Worm (Caenorhabditis elegans) whole organism, L4 larva: ENCODE measurements around the gene daf-1.

Experiments
- D1046.2 ChIP-seq: fragments of 200-800 bp; sonication (Bioruptor generic); IDR thresholded peaks from 2 replicates; pipeline ENCODE4 v1.3.6; 2022; ENCODE audit warnings: missing genetic modification characterization, missing compliant biosample characterization
- Y105C5A.15 ChIP-seq: fragments of 200-800 bp; sonication (Bioruptor generic); IDR thresholded peaks from 2 replicates; pipeline ENCODE4 v1.3.6; 2022; ENCODE audit warnings: missing genetic modification characterization, missing compliant biosample characterization
- Y5F2A.4 ChIP-seq: fragments of 200-800 bp; sonication (Bioruptor generic); optimal IDR thresholded peaks from 2 replicates; lab custom pipeline; 2018; ENCODE audit warnings: mild to moderate bottlenecking, missing genetic modification characterization, missing compliant biosample characterization
- aha-1 ChIP-seq: fragments of 150-350 bp; peaks from one replicate; lab custom pipeline; 2014; ENCODE audit warnings: missing biosample characterization, missing genetic modification characterization
- ceh-28 ChIP-seq: fragments of 150-350 bp; optimal IDR thresholded peaks from 2 replicates; lab custom pipeline; 2014; ENCODE audit warnings: missing biosample characterization, missing genetic modification reagents, missing genetic modification characterization
- ceh-44 ChIP-seq: fragments of 200-800 bp; sonication (Bioruptor generic); IDR thresholded peaks from 2 replicates; pipeline ENCODE4 v1.3.6; 2022; ENCODE audit warnings: missing genetic modification reagents, missing genetic modification characterization, missing compliant biosample characterization
- ceh-82 ChIP-seq: sonication (generic microtip); optimal IDR thresholded peaks from 2 replicates; lab custom pipeline; 2017; ENCODE audit warnings: missing biosample characterization, missing genetic modification characterization
- ctbp-1 ChIP-seq: fragments of 200-800 bp; sonication (Bioruptor generic); IDR thresholded peaks from 2 replicates; pipeline ENCODE4 v1.3.6; 2022; ENCODE audit warnings: missing genetic modification reagents, missing genetic modification characterization, missing compliant biosample characterization
- daf-16 ChIP-seq, 3 experiments: sonication (generic microtip); optimal IDR thresholded peaks; 2 replicates each; lab custom pipeline; 2016 to 2017; ENCODE audit warnings: missing genetic modification characterization in 3 of 3, missing genetic modification reagents in 3 of 3, mild to moderate bottlenecking in 2 of 3, missing compliant biosample characterization in 2 of 3, missing biosample characterization in 1 of 3, moderate library complexity in 1 of 3
- hlh-30 ChIP-seq: sonication (generic microtip); optimal IDR thresholded peaks from 2 replicates; lab custom pipeline; 2017; ENCODE audit warnings: antibody characterized with exemption, mild to moderate bottlenecking, missing genetic modification characterization, missing compliant biosample characterization; ENCODE audit not compliant: insufficient read depth
- lin-15B ChIP-seq: fragments of 150-350 bp; sonication (generic microtip); optimal IDR thresholded peaks from 3 replicates; lab custom pipeline; 2014; ENCODE audit warnings: missing biosample characterization, missing genetic modification characterization
- lin-39 ChIP-seq: fragments of 150-350 bp; optimal IDR thresholded peaks from 2 replicates; lab custom pipeline; 2014; ENCODE audit warnings: missing biosample characterization, missing genetic modification reagents, missing genetic modification characterization
- mdt-29 ChIP-seq: fragments of 200-800 bp; sonication (Bioruptor generic); IDR thresholded peaks from 2 replicates; pipeline ENCODE4 v1.3.6; 2022; ENCODE audit warnings: missing genetic modification reagents, missing genetic modification characterization, missing compliant biosample characterization
- mes-2 ChIP-seq: sonication (generic microtip); optimal IDR thresholded peaks from 2 replicates; lab custom pipeline; 2016; ENCODE audit warnings: missing genotype, mild to moderate bottlenecking, missing genetic modification characterization, missing compliant biosample characterization; ENCODE audit not compliant: poor library complexity, severe bottlenecking
- mxl-3 ChIP-seq: fragments of 200-800 bp; sonication (Bioruptor generic); optimal IDR thresholded peaks from 2 replicates; lab custom pipeline; 2018; ENCODE audit warnings: mild to moderate bottlenecking, missing genetic modification characterization, missing compliant biosample characterization
- nhr-10 ChIP-seq: fragments of 150-350 bp; optimal IDR thresholded peaks from 2 replicates; lab custom pipeline; 2014; ENCODE audit warnings: missing biosample characterization, missing genetic modification characterization
- nhr-25 ChIP-seq: sonication (generic microtip); optimal IDR thresholded peaks from 2 replicates; lab custom pipeline; 2017; ENCODE audit warnings: missing genetic modification characterization, mild to moderate bottlenecking, missing compliant biosample characterization, antibody characterized with exemption, moderate library complexity, borderline replicate concordance; ENCODE audit not compliant: insufficient read depth
- nhr-41 ChIP-seq: fragments of 200-800 bp; sonication (Bioruptor generic); IDR thresholded peaks from 2 replicates; pipeline ENCODE4 v1.3.6; 2022; ENCODE audit warnings: missing genetic modification reagents, missing genetic modification characterization, missing compliant biosample characterization
- nhr-6 ChIP-seq: fragments of 150-350 bp; optimal IDR thresholded peaks from 2 replicates; lab custom pipeline; 2014; ENCODE audit warnings: missing biosample characterization, missing genetic modification characterization
- nhr-77 ChIP-seq: fragments of 150-350 bp; optimal IDR thresholded peaks from 2 replicates; lab custom pipeline; 2014; ENCODE audit warnings: missing biosample characterization, missing genetic modification characterization
- pqm-1 ChIP-seq: sonication (generic microtip); optimal IDR thresholded peaks from 2 replicates; lab custom pipeline; 2017; ENCODE audit warnings: missing biosample characterization, missing genetic modification characterization
- rbr-2 ChIP-seq: sonication (generic microtip); optimal IDR thresholded peaks from 2 replicates; lab custom pipeline; 2016; ENCODE audit warnings: missing genotype, missing genetic modification characterization, missing compliant biosample characterization
- skn-1 ChIP-seq: fragments of 150-350 bp; optimal IDR thresholded peaks from 2 replicates; lab custom pipeline; 2014; ENCODE audit warnings: missing biosample characterization, missing genetic modification characterization
- tag-97 ChIP-seq: fragments of 200-800 bp; sonication (Bioruptor generic); IDR thresholded peaks from 2 replicates; pipeline ENCODE4 v1.3.6; 2022; ENCODE audit warnings: missing genetic modification characterization, missing compliant biosample characterization
- tra-1 ChIP-seq: fragments of 200-800 bp; sonication (Bioruptor generic); IDR thresholded peaks from 2 replicates; pipeline ENCODE4 v1.3.6; 2022; ENCODE audit warnings: missing genetic modification reagents, missing genetic modification characterization, missing compliant biosample characterization
- unc-62 ChIP-seq, 3 experiments: fragments of 150-350 bp in 1 of 3; sonication (generic microtip); optimal IDR thresholded peaks in 2 of 3; peaks in 1 of 3; 1 replicate in 1 of 3; 2 replicates in 2 of 3; lab custom pipeline; 2014 to 2017; ENCODE audit warnings: missing biosample characterization in 3 of 3, missing genetic modification characterization in 3 of 3, missing genetic modification reagents in 3 of 3, missing genotype in 1 of 3
- zfp-2 ChIP-seq: sonication (generic microtip); optimal IDR thresholded peaks from 2 replicates; lab custom pipeline; 2016; ENCODE audit warnings: mild to moderate bottlenecking, missing genetic modification characterization, missing compliant biosample characterization
- zfp-3 ChIP-seq: fragments of 200-800 bp; sonication (Bioruptor generic); conservative IDR thresholded peaks from 2 replicates; pipeline ENCODE4 v1.3.6; 2022; ENCODE audit warnings: missing genetic modification reagents, missing genetic modification characterization, missing compliant biosample characterization

Gene daf-1

ce11 chrIV:143807-144371 is 11.7 kb downstream of the daf-1 start (continued):
- TF ChIP-seq skn-1 (tag; lab: Kevin White, UChicago) (no peak), nhr-25 (tag; lab: Kevin White, UChicago) (no peak)
- TF ChIP-seq, all 104 proteins: peak for 58

ce11 chrIV:147819-148218 is 15.6 kb downstream of the daf-1 start, which contains the start of gene col-99:
Gene col-99, minus strand, starts transcription at chrIV:147919.
- TF ChIP-seq aha-1 (tag; lab: Kevin White, UChicago) (peak; percentile 44), ceh-82 (tag; lab: Kevin White, UChicago) (no peak), unc-62 (GFP tag; optimal IDR thresholded peaks at IDR 0.05 in 1 of 2; lab: Kevin White, UChicago) (peak in 1 of 2 experiments; percentile 43), unc-62 (tag; optimal IDR thresholded peaks at IDR 0.05; lab: Kevin White, UChicago) (no peak), lin-15B (tag; lab: Kevin White, UChicago) (no peak)

- TF ChIP-seq tra-1 (GFP tag; lab: Robert Waterston, UW) (no peak), aha-1 (tag; lab: Kevin White, UChicago) (peak; percentile 82), unc-62 (GFP tag; optimal IDR thresholded peaks at IDR 0.05 in 1 of 2; lab: Kevin White, UChicago) (peak in 1 of 2 experiments; percentile 91), unc-62 (tag; optimal IDR thresholded peaks at IDR 0.05; lab: Kevin White, UChicago) (no peak)
These were observed 16.5 kb downstream of the daf-1 start for ce11 chrIV:148756-149155.

- TF ChIP-seq rbr-2 (tag; lab: Kevin White, UChicago), result no peak
- TF ChIP-seq ceh-44 (GFP tag; lab: Robert Waterston, UW), result no peak
- no peak for TF ChIP-seq nhr-77
- TF ChIP-seq zfp-2 (tag; lab: Kevin White, UChicago), result no peak
- TF ChIP-seq hlh-30 (tag; lab: Kevin White, UChicago), result no peak
- TF ChIP-seq ceh-28 (tag; lab: Kevin White, UChicago), result no peak
These were observed 17.6 kb downstream of the daf-1 start for ce11 chrIV:149794-150193.

ce11 chrIV:157809-158208 is 25.6 kb downstream of the daf-1 start, which contains the start of gene gegf-1:
Gene gegf-1, minus strand, starts transcription at chrIV:157909.
- TF ChIP-seq nhr-10 (no peak), mdt-29 (GFP tag; lab: Robert Waterston, UW) (no peak), mxl-3 (no peak), ceh-82 (tag; lab: Kevin White, UChicago) (no peak), pqm-1 (tag; lab: Kevin White, UChicago) (no peak), nhr-41 (GFP tag; lab: Robert Waterston, UW) (no peak), mes-2 (tag; lab: Kevin White, UChicago) (no peak), zfp-3 (no peak), tra-1 (GFP tag; lab: Robert Waterston, UW) (no peak)

ce11 chrIV:158662-159061 is 26.4 kb downstream of the daf-1 start, which contains the start of gene Y38C1AA.7:
Gene Y38C1AA.7, plus strand, starts transcription at chrIV:158962.
- TF ChIP-seq D1046.2 (GFP tag; lab: Robert Waterston, UW) (no peak), lin-39 (no peak), Y5F2A.4 (no peak)

- no peak for TF ChIP-seq Y105C5A.15
- TF ChIP-seq nhr-25 (tag; lab: Kevin White, UChicago), result no peak
- TF ChIP-seq nhr-6, result no peak
These were observed 27.6 kb downstream of the daf-1 start, which contains the start of gene Y38C1AA.19 for ce11 chrIV:159864-160263. Gene Y38C1AA.19, plus strand, starts transcription at chrIV:160164.

- TF ChIP-seq tag-97 (GFP tag; lab: Robert Waterston, UW), result no peak
- TF ChIP-seq ctbp-1 (GFP tag; lab: Robert Waterston, UW), result no peak
- TF ChIP-seq daf-16 (GFP tag; optimal IDR thresholded peaks at IDR 0.05; lab: Kevin White, UChicago), result no peak
- peak; percentile 62 for TF ChIP-seq daf-16 (tag; optimal IDR thresholded peaks at IDR 0.05; lab: Kevin White, UChicago)
- no peak for TF ChIP-seq lin-15B (tag; lab: Kevin White, UChicago)
These were observed 30.3 kb downstream of the daf-1 start, which contains the start of gene Y38C1AA.6 for ce11 chrIV:162530-162929. Gene Y38C1AA.6, plus strand, starts transcription at chrIV:162830.
